Worm (Caenorhabditis elegans) whole organism, L4 larva: Measurements from ENCODE around the gene bgal-1.
A peak's percentile ranks its signal among the peaks of the same experiment; 100 is the strongest.

Experiments
- T20F7.1 ChIP-seq: fragments of 200-800 bp; sonication (Bioruptor generic); optimal IDR thresholded peaks from 2 replicates; lab custom pipeline; 2018; ENCODE audit warnings: mild to moderate bottlenecking, missing genetic modification characterization, missing compliant biosample characterization
- Y105C5A.15 ChIP-seq: fragments of 200-800 bp; sonication (Bioruptor generic); IDR thresholded peaks from 2 replicates; pipeline ENCODE4 v1.3.6; 2022; ENCODE audit warnings: missing genetic modification characterization, missing compliant biosample characterization
- Y75B8A.6 ChIP-seq: fragments of 200-800 bp; sonication (Bioruptor generic); IDR thresholded peaks from 2 replicates; pipeline ENCODE4 v1.3.6; 2022; ENCODE audit warnings: missing genetic modification reagents, missing genetic modification characterization, missing compliant biosample characterization
- aha-1 ChIP-seq: fragments of 150-350 bp; peaks from one replicate; lab custom pipeline; 2014; ENCODE audit warnings: missing biosample characterization, missing genetic modification characterization
- ama-1 ChIP-seq: fragments of 150-350 bp; optimal IDR thresholded peaks from 2 replicates; lab custom pipeline; 2014; ENCODE audit warnings: inconsistent platforms, mixed read lengths
- ceh-28 ChIP-seq: fragments of 150-350 bp; optimal IDR thresholded peaks from 2 replicates; lab custom pipeline; 2014; ENCODE audit warnings: missing biosample characterization, missing genetic modification reagents, missing genetic modification characterization
- ceh-32 ChIP-seq: sonication (generic microtip); optimal IDR thresholded peaks from 2 replicates; lab custom pipeline; 2016; ENCODE audit warnings: mild to moderate bottlenecking, missing genetic modification characterization, missing compliant biosample characterization; ENCODE audit not compliant: poor library complexity
- ces-1 ChIP-seq: fragments of 150-350 bp; sonication (generic microtip); optimal IDR thresholded peaks from 4 replicates; lab custom pipeline; 2014; ENCODE audit warnings: missing biosample characterization, missing genetic modification reagents, missing genetic modification characterization
- cey-2 ChIP-seq: sonication (generic microtip); optimal IDR thresholded peaks from 3 replicates; lab custom pipeline; 2017; ENCODE audit warnings: missing genetic modification characterization, mild to moderate bottlenecking, missing compliant biosample characterization, antibody characterized with exemption, borderline replicate concordance; ENCODE audit not compliant: insufficient read depth
- daf-12 ChIP-seq: fragments of 150-350 bp; optimal IDR thresholded peaks from 2 replicates; lab custom pipeline; 2014; ENCODE audit warnings: missing biosample characterization, missing genetic modification reagents, missing genetic modification characterization
- daf-16 ChIP-seq, 3 experiments: sonication (generic microtip); optimal IDR thresholded peaks; 2 replicates each; lab custom pipeline; 2016 to 2017; ENCODE audit warnings: missing genetic modification characterization in 3 of 3, missing genetic modification reagents in 3 of 3, mild to moderate bottlenecking in 2 of 3, missing compliant biosample characterization in 2 of 3, missing biosample characterization in 1 of 3, moderate library complexity in 1 of 3
- dmd-6 ChIP-seq: fragments of 200-800 bp; sonication (Bioruptor generic); IDR thresholded peaks from 2 replicates; pipeline ENCODE4 v1.3.6; 2022; ENCODE audit warnings: missing genetic modification reagents, missing genetic modification characterization, missing compliant biosample characterization
- dpl-1 ChIP-seq: fragments of 150-350 bp; optimal IDR thresholded peaks from 2 replicates; lab custom pipeline; 2014; ENCODE audit warnings: missing biosample characterization, missing genetic modification reagents, missing genetic modification characterization
- dve-1 ChIP-seq: sonication (generic microtip); optimal IDR thresholded peaks from 2 replicates; lab custom pipeline; 2017; ENCODE audit warnings: antibody characterized with exemption, mild to moderate bottlenecking, missing genetic modification characterization, missing compliant biosample characterization; ENCODE audit not compliant: insufficient read depth
- hlh-11 ChIP-seq: fragments of 200-800 bp; sonication (Bioruptor generic); optimal IDR thresholded peaks from 2 replicates; lab custom pipeline; 2018; ENCODE audit warnings: mild to moderate bottlenecking, missing genetic modification characterization, missing compliant biosample characterization
- hlh-30 ChIP-seq: sonication (generic microtip); optimal IDR thresholded peaks from 2 replicates; lab custom pipeline; 2017; ENCODE audit warnings: antibody characterized with exemption, mild to moderate bottlenecking, missing genetic modification characterization, missing compliant biosample characterization; ENCODE audit not compliant: insufficient read depth
- lin-38 ChIP-seq: fragments of 200-800 bp; sonication (Bioruptor generic); IDR thresholded peaks from 2 replicates; pipeline ENCODE4 v1.3.6; 2022; ENCODE audit warnings: missing genetic modification reagents, missing genetic modification characterization, missing compliant biosample characterization
- lsy-2 ChIP-seq, 2 experiments: fragments of 150-350 bp in 1 of 2; sonication (generic microtip) in 1 of 2; optimal IDR thresholded peaks; 2 replicates each; lab custom pipeline; 2014 to 2017; ENCODE audit warnings: missing biosample characterization in 2 of 2, missing genetic modification characterization in 2 of 2
- madf-5 ChIP-seq, 2 experiments: fragments of 200-800 bp; sonication (Bioruptor generic); IDR thresholded peaks; 2 replicates each; pipeline ENCODE4 v1.3.6; 2022; ENCODE audit warnings: missing compliant biosample characterization in 2 of 2, missing genetic modification characterization in 2 of 2
- mdl-1 ChIP-seq, 2 experiments: fragments of 150-350 bp in 1 of 2; sonication (generic microtip) in 1 of 2; optimal IDR thresholded peaks; 2 replicates each; lab custom pipeline; 2014 to 2017; ENCODE audit warnings: missing biosample characterization in 2 of 2, missing genetic modification characterization in 2 of 2
- mep-1 ChIP-seq: fragments of 150-350 bp; sonication (generic microtip); optimal IDR thresholded peaks from 3 replicates; lab custom pipeline; 2014; ENCODE audit warnings: missing biosample characterization, missing genetic modification characterization
- mxl-3 ChIP-seq: fragments of 200-800 bp; sonication (Bioruptor generic); optimal IDR thresholded peaks from 2 replicates; lab custom pipeline; 2018; ENCODE audit warnings: mild to moderate bottlenecking, missing genetic modification characterization, missing compliant biosample characterization
- nhr-102 ChIP-seq: sonication (generic microtip); optimal IDR thresholded peaks from 2 replicates; lab custom pipeline; 2016; ENCODE audit warnings: mild to moderate bottlenecking, missing genetic modification characterization, moderate library complexity, missing compliant biosample characterization
- nhr-28 ChIP-seq: fragments of 150-350 bp; optimal IDR thresholded peaks from 2 replicates; lab custom pipeline; 2014; ENCODE audit warnings: missing biosample characterization, missing genetic modification characterization
- nhr-48 ChIP-seq: sonication (generic microtip); optimal IDR thresholded peaks from 2 replicates; lab custom pipeline; 2016; ENCODE audit warnings: mild to moderate bottlenecking, missing genetic modification characterization, missing compliant biosample characterization
- nhr-6 ChIP-seq: fragments of 150-350 bp; optimal IDR thresholded peaks from 2 replicates; lab custom pipeline; 2014; ENCODE audit warnings: missing biosample characterization, missing genetic modification characterization
- nhr-77 ChIP-seq: fragments of 150-350 bp; optimal IDR thresholded peaks from 2 replicates; lab custom pipeline; 2014; ENCODE audit warnings: missing biosample characterization, missing genetic modification characterization
- php-3 ChIP-seq: fragments of 200-800 bp; sonication (Bioruptor generic); IDR thresholded peaks from 2 replicates; pipeline ENCODE4 v1.3.6; 2022; ENCODE audit warnings: missing genetic modification reagents, missing genetic modification characterization, missing compliant biosample characterization
- snpc-1.2 ChIP-seq: fragments of 200-800 bp; sonication (Bioruptor generic); IDR thresholded peaks from 2 replicates; pipeline ENCODE4 v1.3.6; 2022; ENCODE audit warnings: missing genetic modification reagents, missing genetic modification characterization, missing compliant biosample characterization
- spr-1 ChIP-seq: sonication (generic microtip); optimal IDR thresholded peaks from 2 replicates; lab custom pipeline; 2016; ENCODE audit warnings: mild to moderate bottlenecking, missing genetic modification characterization, missing compliant biosample characterization
- unc-62 ChIP-seq, 3 experiments: fragments of 150-350 bp in 1 of 3; sonication (generic microtip); optimal IDR thresholded peaks in 2 of 3; peaks in 1 of 3; 1 replicate in 1 of 3; 2 replicates in 2 of 3; lab custom pipeline; 2014 to 2017; ENCODE audit warnings: missing biosample characterization in 3 of 3, missing genetic modification characterization in 3 of 3, missing genetic modification reagents in 3 of 3, missing genotype in 1 of 3
- vab-7 ChIP-seq: fragments of 200-800 bp; sonication (Bioruptor generic); IDR thresholded peaks from 2 replicates; pipeline ENCODE4 v1.3.6; 2022; ENCODE audit warnings: missing genetic modification reagents, missing genetic modification characterization, missing compliant biosample characterization
- zip-11 ChIP-seq: fragments of 200-800 bp; sonication (Bioruptor generic); IDR thresholded peaks from 2 replicates; pipeline ENCODE4 v1.3.6; 2022; ENCODE audit warnings: missing genetic modification characterization, missing compliant biosample characterization
- zip-2 ChIP-seq: fragments of 150-350 bp; optimal IDR thresholded peaks from 2 replicates; lab custom pipeline; 2014; ENCODE audit warnings: missing biosample characterization, missing genetic modification characterization

bgal-1 gene

ce11 chrV:11228653-11229173 is 2.9 kb upstream of the bgal-1 start, which contains the start of gene pqn-70 (continued):
- peak; percentile 92 for TF ChIP-seq mep-1
- peak; percentile 76 for TF ChIP-seq dmd-6 (GFP tag; lab: Robert Waterston, UW)
- peak; percentile 71 to 91 for TF ChIP-seq lsy-2 (tag; optimal IDR thresholded peaks at IDR 0.05; lab: Kevin White, UChicago)
- no peak for TF ChIP-seq zip-11 (GFP tag; lab: Robert Waterston, UW)
- TF ChIP-seq ama-1 (lab: Kevin White, UChicago) = peak; percentile 74
- TF ChIP-seq nhr-102 (tag; lab: Kevin White, UChicago) = peak; percentile 37
- peak in 1 of 2 experiments; percentile 2 for TF ChIP-seq unc-62 (GFP tag; optimal IDR thresholded peaks at IDR 0.05 in 1 of 2; lab: Kevin White, UChicago)
- no peak for TF ChIP-seq unc-62 (tag; optimal IDR thresholded peaks at IDR 0.05; lab: Kevin White, UChicago)
- TF ChIP-seq php-3 (GFP tag; lab: Robert Waterston, UW) = no peak
- no peak for TF ChIP-seq cey-2 (tag; lab: Kevin White, UChicago)
- TF ChIP-seq mxl-3 (GFP tag; lab: Kevin White, UChicago) = peak; percentile 1
- peak; percentile 76 for TF ChIP-seq dpl-1
- peak; percentile 59 for TF ChIP-seq nhr-77 (tag; lab: Kevin White, UChicago)
- peak; percentile 92 for TF ChIP-seq hlh-11
- TF ChIP-seq vab-7 = peak; percentile 53
- TF ChIP-seq nhr-48 = peak; percentile 60
- TF ChIP-seq ceh-28 = peak; percentile 76
- peak; percentile 35 for TF ChIP-seq ces-1 (GFP tag; lab: Kevin White, UChicago)
- TF ChIP-seq T20F7.1 (GFP tag; lab: Kevin White, UChicago) = peak; percentile 60
- TF ChIP-seq daf-16 (GFP tag; optimal IDR thresholded peaks at IDR 0.05; lab: Kevin White, UChicago) = no peak
- peak; percentile 3 for TF ChIP-seq daf-16 (tag; optimal IDR thresholded peaks at IDR 0.05; lab: Kevin White, UChicago)
- peak; percentile 92 for TF ChIP-seq dve-1 (tag; lab: Kevin White, UChicago)
- TF ChIP-seq snpc-1.2 (GFP tag; lab: Robert Waterston, UW) = no peak
- TF ChIP-seq, all 104 proteins: peak for 43

ce11 chrV:11223698-11224097 is 2.1 kb downstream of the bgal-1 start:
- TF ChIP-seq Y105C5A.15 = no peak
- TF ChIP-seq unc-62 (GFP tag; optimal IDR thresholded peaks at IDR 0.05 in 1 of 2; lab: Kevin White, UChicago) = peak in 1 of 2 experiments; percentile 91
- no peak for TF ChIP-seq unc-62 (tag; optimal IDR thresholded peaks at IDR 0.05; lab: Kevin White, UChicago)
- no peak for TF ChIP-seq madf-5 (GFP tag; IDR thresholded peaks at IDR 0.05; lab: Robert Waterston, UW)
- no peak for TF ChIP-seq zip-2
- TF ChIP-seq, all 104 proteins: peak for 1

DNA sequence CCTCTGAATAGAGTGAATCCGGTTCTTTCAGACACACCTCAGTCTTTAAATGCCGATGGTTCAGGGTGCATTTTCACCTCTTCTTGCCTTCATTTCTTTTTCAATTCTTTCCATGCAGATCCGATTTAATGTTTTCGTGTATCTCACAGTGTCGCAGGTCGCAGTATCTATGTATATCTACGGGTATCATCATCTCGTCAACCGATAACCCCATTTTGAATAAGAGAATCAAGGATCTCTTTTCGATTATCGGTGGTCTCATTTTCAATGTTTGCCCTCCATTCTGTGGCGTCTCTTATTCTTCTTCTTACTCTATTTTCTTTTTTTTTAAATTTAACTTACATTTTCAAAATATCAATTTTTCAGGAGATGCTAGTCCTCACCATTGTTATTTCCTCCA is 4.9 kb downstream of the bgal-1 start, which contains the start of gene T19B10.2:
Gene T19B10.2, plus strand, starts transcription at position 367 of the 400 bp plus-strand sequence.
- TF ChIP-seq cey-2 (tag; lab: Kevin White, UChicago) (no peak), ceh-32 (tag; lab: Kevin White, UChicago) (no peak)

ce11 chrV:11220415-11220814 is 5.4 kb downstream of the bgal-1 start:
- no peak for TF ChIP-seq nhr-77 (tag; lab: Kevin White, UChicago)
- TF ChIP-seq nhr-6 (tag; lab: Kevin White, UChicago) = no peak
- no peak for TF ChIP-seq daf-12 (tag; lab: Kevin White, UChicago)
- no peak for TF ChIP-seq lsy-2 (tag; optimal IDR thresholded peaks at IDR 0.05; lab: Kevin White, UChicago)
- no peak for TF ChIP-seq snpc-1.2 (GFP tag; lab: Robert Waterston, UW)
- TF ChIP-seq nhr-28 = peak; percentile 54

DNA sequence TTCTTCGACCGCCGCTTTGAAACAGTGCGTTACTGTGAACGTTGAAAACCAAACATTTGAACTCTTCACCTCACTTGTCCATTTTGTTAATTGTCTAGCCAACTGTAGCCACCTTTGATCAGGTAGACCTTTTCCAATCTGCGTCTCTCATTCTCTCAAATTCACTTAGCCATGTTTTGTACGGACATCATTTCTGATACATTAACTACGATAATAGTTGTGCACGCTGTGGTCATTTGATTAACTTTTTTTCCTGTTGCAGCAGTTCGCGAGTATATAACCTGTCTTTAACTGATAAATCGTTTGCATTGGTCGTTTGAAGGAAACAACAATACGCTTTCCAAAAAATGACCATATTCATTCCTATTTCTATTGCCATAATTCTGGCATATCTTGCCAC is 8.4 kb downstream of the bgal-1 start, which contains the start of gene cyp-29A2:
Gene cyp-29A2, plus strand, starts transcription at position 190 of the 400 bp plus-strand sequence.
- TF ChIP-seq mdl-1 (tag; optimal IDR thresholded peaks at IDR 0.05; lab: Kevin White, UChicago) = peak in 1 of 2 experiments; percentile 49
- TF ChIP-seq lin-38 (GFP tag; lab: Robert Waterston, UW) = no peak
- peak; percentile 57 for TF ChIP-seq hlh-11
- TF ChIP-seq nhr-28 = peak; percentile 99
- TF ChIP-seq dve-1 (tag; lab: Kevin White, UChicago) = peak; percentile 15
- TF ChIP-seq nhr-6 (tag; lab: Kevin White, UChicago) = peak; percentile 7
- TF ChIP-seq dmd-6 (GFP tag; lab: Robert Waterston, UW) = peak; percentile 41
- no peak for TF ChIP-seq daf-16 (GFP tag; optimal IDR thresholded peaks at IDR 0.05; lab: Kevin White, UChicago)
- peak; percentile 69 for TF ChIP-seq daf-16 (tag; optimal IDR thresholded peaks at IDR 0.05; lab: Kevin White, UChicago)
- no peak for TF ChIP-seq spr-1 (tag; lab: Kevin White, UChicago)
- peak in 1 of 2 experiments; percentile 58 for TF ChIP-seq unc-62 (GFP tag; optimal IDR thresholded peaks at IDR 0.05 in 1 of 2; lab: Kevin White, UChicago)
- no peak for TF ChIP-seq unc-62 (tag; optimal IDR thresholded peaks at IDR 0.05; lab: Kevin White, UChicago)
- TF ChIP-seq Y75B8A.6 = no peak
- TF ChIP-seq hlh-30 (tag; lab: Kevin White, UChicago) = peak; percentile 52
- TF ChIP-seq php-3 (GFP tag; lab: Robert Waterston, UW) = 0 out of 2 replicates have a peak, but pooled peaks have one; percentile 43
- TF ChIP-seq nhr-77 (tag; lab: Kevin White, UChicago) = peak; percentile 92
- TF ChIP-seq aha-1 = peak; percentile 32
